Fruit fly (Drosophila melanogaster): ENCODE measurements around the gene CG17726.

DNA sequence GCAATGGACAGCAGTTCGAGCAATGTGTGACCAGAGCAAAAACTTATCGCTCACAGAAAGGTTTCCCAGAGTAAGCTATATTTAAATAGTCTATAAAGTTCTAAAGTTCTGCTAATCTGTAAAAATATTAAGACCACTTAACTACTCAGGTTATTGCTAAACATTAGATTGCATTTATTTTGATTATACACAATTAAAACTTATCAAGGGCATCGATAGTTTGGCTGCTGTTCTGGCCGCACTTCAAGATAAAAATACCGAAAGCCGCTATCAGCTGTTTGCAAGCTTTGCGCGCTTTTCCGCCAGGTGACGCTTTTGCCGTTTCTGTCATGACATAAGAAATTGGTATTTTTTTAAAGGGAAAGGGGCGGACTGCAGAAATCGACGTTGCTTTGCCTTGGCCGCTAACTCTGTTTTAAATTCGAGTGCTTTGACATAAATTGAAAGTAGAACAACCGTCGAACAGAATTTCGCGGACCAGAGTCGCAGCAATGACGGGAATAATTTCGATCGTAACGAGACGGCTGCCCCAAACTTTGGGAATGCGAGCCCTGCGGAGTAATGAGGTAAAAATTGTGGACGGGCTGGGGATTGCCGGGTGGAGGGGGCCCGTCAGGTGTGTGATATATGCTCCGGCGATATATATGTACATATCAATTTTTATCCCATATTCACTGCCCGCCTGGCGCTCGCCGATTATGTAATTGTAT, 17.5 kb downstream of the CG17726 start, which contains the start of the genes CG17734 and CG5214:
- no peak for TF ChIP-seq CG8478 (optimal IDR thresholded peaks at IDR 0.05)
- TF ChIP-seq pan (optimal IDR thresholded peaks at IDR 0.05): no peak
- no peak for TF ChIP-seq psq (optimal IDR thresholded peaks at IDR 0.05)
- TF ChIP-seq EcR (GFP tag; optimal IDR thresholded peaks at IDR 0.05): no peak
- TF ChIP-seq usp (GFP tag; optimal IDR thresholded peaks at IDR 0.05): no peak

Data from whole organism.